Worm (Caenorhabditis elegans) whole organism, late embryonic: ENCODE measurements around the gene F45D3.2.

Experiments
- C08G9.2 ChIP-seq: sonication (generic microtip); optimal IDR thresholded peaks from 2 replicates; lab custom pipeline; 2016; ENCODE audit warnings: mild to moderate bottlenecking, missing genetic modification characterization, moderate library complexity, missing compliant biosample characterization
- C38D4.7 ChIP-seq: fragments of 200-800 bp; sonication (Bioruptor generic); optimal IDR thresholded peaks from 2 replicates; lab custom pipeline; 2018; ENCODE audit warnings: mild to moderate bottlenecking, missing genetic modification characterization, moderate library complexity, missing compliant biosample characterization
- F13H6.1 ChIP-seq: sonication (generic microtip); optimal IDR thresholded peaks from 2 replicates; lab custom pipeline; 2016; ENCODE audit warnings: missing genetic modification characterization, missing compliant biosample characterization
- K02D7.2 ChIP-seq: sonication (generic microtip); optimal IDR thresholded peaks from 2 replicates; lab custom pipeline; 2017; ENCODE audit warnings: mild to moderate bottlenecking, missing genetic modification characterization, missing compliant biosample characterization
- T23F11.4 ChIP-seq: fragments of 200-800 bp; sonication (Bioruptor generic); optimal IDR thresholded peaks from 2 replicates; lab custom pipeline; 2018; ENCODE audit warnings: mild to moderate bottlenecking, missing genetic modification characterization, missing compliant biosample characterization
- ceh-18 ChIP-seq: sonication (generic microtip); optimal IDR thresholded peaks from 2 replicates; lab custom pipeline; 2016; ENCODE audit warnings: missing genetic modification characterization, missing compliant biosample characterization
- ceh-22 ChIP-seq: sonication (generic microtip); optimal IDR thresholded peaks from 2 replicates; lab custom pipeline; 2017; ENCODE audit warnings: missing biosample characterization, missing genetic modification characterization
- ceh-30 ChIP-seq: fragments of 150-350 bp; optimal IDR thresholded peaks from 2 replicates; lab custom pipeline; 2014; ENCODE audit warnings: missing biosample characterization, missing genetic modification characterization
- ceh-31 ChIP-seq: sonication (generic microtip); optimal IDR thresholded peaks from 2 replicates; lab custom pipeline; 2016; ENCODE audit warnings: missing genetic modification characterization, missing compliant biosample characterization
- ceh-34 ChIP-seq: sonication (generic microtip); optimal IDR thresholded peaks from 2 replicates; lab custom pipeline; 2016; ENCODE audit warnings: mild to moderate bottlenecking, missing genetic modification characterization, missing compliant biosample characterization
- ceh-45 ChIP-seq: fragments of 200-800 bp; sonication (Bioruptor generic); IDR thresholded peaks from 2 replicates; pipeline ENCODE4 v1.3.6; 2022; ENCODE audit warnings: missing genetic modification reagents, missing genetic modification characterization, missing compliant biosample characterization
- che-1 ChIP-seq: sonication (generic microtip); optimal IDR thresholded peaks from 2 replicates; lab custom pipeline; 2016; ENCODE audit warnings: mild to moderate bottlenecking, missing genetic modification characterization, missing compliant biosample characterization
- dmd-4 ChIP-seq: sonication (generic microtip); optimal IDR thresholded peaks from 2 replicates; lab custom pipeline; 2016; ENCODE audit warnings: borderline replicate concordance, missing genetic modification characterization, missing compliant biosample characterization
- elt-2 ChIP-seq: sonication (generic microtip); optimal IDR thresholded peaks from 2 replicates; lab custom pipeline; 2016; ENCODE audit warnings: missing genetic modification reagents, missing genetic modification characterization, missing compliant biosample characterization
- eyg-1 ChIP-seq: sonication (generic microtip); optimal IDR thresholded peaks from 2 replicates; lab custom pipeline; 2016; ENCODE audit warnings: missing genotype, missing genetic modification characterization, missing compliant biosample characterization
- fkh-10 ChIP-seq: fragments of 150-350 bp; optimal IDR thresholded peaks from 2 replicates; lab custom pipeline; 2014; ENCODE audit warnings: missing biosample characterization, missing genetic modification reagents, missing genetic modification characterization
- fkh-6 ChIP-seq: sonication (generic microtip); optimal IDR thresholded peaks from 2 replicates; lab custom pipeline; 2016; ENCODE audit warnings: missing genetic modification characterization, missing compliant biosample characterization
- gmeb-2 ChIP-seq: sonication (generic microtip); optimal IDR thresholded peaks from 2 replicates; lab custom pipeline; 2016; ENCODE audit warnings: missing genetic modification characterization, inconsistent platforms, missing compliant biosample characterization
- hlh-15 ChIP-seq: sonication (generic microtip); optimal IDR thresholded peaks from 2 replicates; lab custom pipeline; 2016; ENCODE audit warnings: missing genetic modification characterization, missing compliant biosample characterization
- hlh-8 ChIP-seq: sonication (generic microtip); optimal IDR thresholded peaks from 2 replicates; lab custom pipeline; 2016; ENCODE audit warnings: missing genotype, missing genetic modification characterization, missing compliant biosample characterization
- lin-11 ChIP-seq: fragments of 200-800 bp; sonication (Bioruptor generic); optimal IDR thresholded peaks from 2 replicates; lab custom pipeline; 2018; ENCODE audit warnings: mild to moderate bottlenecking, missing genetic modification characterization, missing compliant biosample characterization
- madf-2 ChIP-seq: sonication (generic microtip); optimal IDR thresholded peaks from 2 replicates; lab custom pipeline; 2017; ENCODE audit warnings: missing genetic modification characterization, missing compliant biosample characterization
- mec-3 ChIP-seq: sonication (generic microtip); optimal IDR thresholded peaks from 2 replicates; lab custom pipeline; 2016; ENCODE audit warnings: borderline replicate concordance, missing genetic modification characterization, missing compliant biosample characterization
- nfya-1 ChIP-seq: sonication (generic microtip); optimal IDR thresholded peaks from 2 replicates; lab custom pipeline; 2017; ENCODE audit warnings: missing genetic modification characterization, mild to moderate bottlenecking, missing compliant biosample characterization, antibody characterized with exemption, moderate library complexity
- npax-4 ChIP-seq: sonication (generic microtip); optimal IDR thresholded peaks from 2 replicates; lab custom pipeline; 2016; ENCODE audit warnings: missing genetic modification characterization, missing compliant biosample characterization
- pros-1 ChIP-seq: fragments of 150-350 bp; optimal IDR thresholded peaks from 2 replicates; lab custom pipeline; 2014; ENCODE audit warnings: missing biosample characterization, missing genetic modification reagents, missing genetic modification characterization
- ref-2 ChIP-seq: sonication (generic microtip); optimal IDR thresholded peaks from 2 replicates; lab custom pipeline; 2016; ENCODE audit warnings: missing genetic modification characterization, missing compliant biosample characterization
- sdc-2 ChIP-seq: sonication (generic microtip); optimal IDR thresholded peaks from 2 replicates; lab custom pipeline; 2016; ENCODE audit warnings: missing genotype, missing genetic modification characterization, missing compliant biosample characterization
- unc-3 ChIP-seq, 2 experiments: fragments of 200-800 bp in 1 of 2; sonication (Bioruptor generic) in 1 of 2; sonication (generic microtip) in 1 of 2; conservative IDR thresholded peaks in 1 of 2; optimal IDR thresholded peaks in 1 of 2; 2 replicates each; pipeline versions ENCODE4 v1.3.6 to Lab custom; 2016 to 2022; ENCODE audit warnings: missing compliant biosample characterization in 2 of 2, missing genetic modification characterization in 2 of 2, missing genetic modification reagents in 1 of 2
- unc-86 ChIP-seq: sonication (generic microtip); optimal IDR thresholded peaks from 2 replicates; lab custom pipeline; 2016; ENCODE audit warnings: missing genetic modification characterization, missing compliant biosample characterization
- zip-5 ChIP-seq: sonication (generic microtip); optimal IDR thresholded peaks from 2 replicates; lab custom pipeline; 2016; ENCODE audit warnings: missing genetic modification characterization, missing compliant biosample characterization

The F45D3.2 gene

DNA sequence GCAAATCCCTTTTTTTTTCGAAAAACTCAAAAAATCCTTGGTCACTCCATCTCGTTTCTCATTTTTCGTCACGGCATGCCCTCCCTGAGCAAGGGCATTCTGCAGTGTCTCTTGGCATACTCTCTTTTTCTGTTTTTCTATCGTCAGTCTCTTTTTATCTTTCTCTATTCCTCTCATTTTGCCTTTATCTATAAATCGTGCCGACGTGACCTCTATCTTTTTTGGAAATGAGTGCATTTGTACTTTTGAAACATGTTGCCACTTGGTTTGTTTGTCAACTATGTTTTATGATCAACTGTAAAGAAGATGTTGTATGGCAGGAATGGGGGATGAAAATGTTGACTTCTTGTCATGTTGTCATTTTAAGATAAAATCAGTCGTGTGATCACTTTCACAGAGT lies 11.9 kb upstream of the F45D3.2 start:
- peak; percentile 1 for TF ChIP-seq nfya-1
- TF ChIP-seq lin-11 (tag; lab: Kevin White, UChicago) = no peak
- peak; percentile 16 for TF ChIP-seq elt-2 (tag; lab: Kevin White, UChicago)

DNA sequence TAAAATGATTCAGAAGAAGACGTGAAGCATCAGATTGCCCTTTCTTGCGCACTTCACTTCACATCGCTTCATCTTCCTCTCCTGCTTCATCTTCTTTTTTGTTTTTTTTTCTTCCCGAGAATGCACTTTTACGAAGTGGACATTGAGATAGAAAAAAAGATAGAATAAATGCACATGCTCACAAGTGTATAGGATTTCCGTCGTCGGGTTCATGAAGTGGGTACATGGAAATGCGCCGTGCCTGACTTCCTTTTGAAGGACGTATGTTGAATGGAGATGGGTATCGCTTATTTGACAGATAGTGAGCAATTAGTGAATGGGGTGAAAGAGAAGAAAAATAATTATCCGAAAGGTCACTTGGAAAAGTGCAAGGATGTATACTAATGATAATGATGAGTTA lies 10.7 kb upstream of the F45D3.2 start:
- no peak for TF ChIP-seq hlh-15 (tag; lab: Kevin White, UChicago)
- TF ChIP-seq unc-3 (GFP tag; conservative IDR thresholded peaks at IDR 0.05; lab: Robert Waterston, UW) = no peak
- TF ChIP-seq unc-3 (tag; optimal IDR thresholded peaks at IDR 0.05; lab: Kevin White, UChicago) = no peak

DNA sequence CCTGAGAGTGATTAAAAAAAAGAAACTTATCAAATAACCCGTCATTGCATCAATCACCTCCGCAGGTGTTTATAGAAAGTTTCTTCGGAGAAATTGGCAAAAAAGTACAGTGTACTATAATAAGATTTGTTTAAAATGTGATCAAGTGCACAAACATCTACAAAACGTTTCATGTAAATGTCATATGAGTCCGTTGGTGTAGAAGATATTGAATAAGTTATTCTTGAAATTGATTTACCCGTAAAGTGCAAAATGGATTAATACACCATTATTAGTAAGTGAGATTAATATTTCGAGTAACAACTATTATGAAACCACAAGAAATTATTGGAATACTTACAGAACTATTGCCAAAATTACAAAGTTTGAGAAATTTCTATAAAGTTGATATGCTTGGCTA lies 9.8 kb upstream of the F45D3.2 start:
- TF ChIP-seq zip-5 (tag; lab: Kevin White, UChicago) = no peak
- TF ChIP-seq ceh-34 = no peak
- no peak for TF ChIP-seq fkh-6 (tag; lab: Kevin White, UChicago)
- TF ChIP-seq nfya-1 = no peak
- TF ChIP-seq ceh-30 = no peak
- TF ChIP-seq che-1 = no peak
- no peak for TF ChIP-seq ceh-31 (tag; lab: Kevin White, UChicago)
- TF ChIP-seq pros-1 = no peak
- no peak for TF ChIP-seq eyg-1 (tag; lab: Kevin White, UChicago)

DNA sequence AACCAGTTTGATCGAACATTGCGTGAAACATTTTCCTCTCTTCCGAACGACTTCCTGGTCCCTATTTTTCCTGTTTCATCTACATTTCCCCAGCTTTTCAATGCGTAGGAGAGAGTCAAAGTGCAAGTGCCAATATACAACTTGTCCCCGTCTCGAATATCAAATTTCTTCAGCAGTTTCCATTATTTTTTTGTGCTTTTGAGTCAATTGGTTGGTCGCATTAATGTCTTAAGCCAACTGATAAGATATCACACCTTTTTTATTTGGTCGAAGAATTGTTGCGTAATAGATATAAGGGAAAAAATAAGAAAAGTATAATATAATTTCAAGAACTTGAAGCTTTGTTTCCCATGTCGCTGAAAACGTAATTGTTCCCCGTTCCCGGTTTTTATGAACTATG lies 8.5 kb upstream of the F45D3.2 start:
- TF ChIP-seq eyg-1 (tag; lab: Kevin White, UChicago) (no peak), elt-2 (tag; lab: Kevin White, UChicago) (peak; percentile 28), unc-86 (tag; lab: Kevin White, UChicago) (no peak), K02D7.2 (tag; lab: Kevin White, UChicago) (no peak), ref-2 (tag; lab: Kevin White, UChicago) (no peak)

DNA sequence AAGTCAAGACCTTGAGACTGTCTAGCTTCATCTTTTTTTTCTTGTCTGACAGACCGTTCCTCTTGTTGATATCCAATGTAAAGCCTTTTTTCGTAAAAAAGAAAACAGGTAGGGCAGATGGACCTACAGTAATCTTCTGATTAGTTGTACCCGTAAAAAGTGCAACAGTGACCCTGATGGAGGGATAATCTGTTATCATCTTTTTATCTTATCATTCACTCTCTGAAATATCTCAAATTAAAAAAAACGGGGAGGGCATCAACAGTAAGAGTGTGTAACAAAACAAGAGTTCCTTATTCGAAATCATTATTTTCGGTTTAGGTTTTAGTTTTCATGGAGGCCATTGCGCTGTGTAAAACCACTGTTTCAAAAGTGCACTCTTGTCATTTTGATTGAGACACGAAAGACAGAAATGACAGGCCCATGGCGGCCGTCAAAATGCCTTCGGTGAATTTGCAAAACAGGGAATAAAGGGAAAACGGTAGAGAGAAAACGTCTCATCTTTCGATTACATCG lies 7.1 kb upstream of the F45D3.2 start:
- TF ChIP-seq sdc-2 (tag; lab: Kevin White, UChicago) (no peak), ceh-30 (no peak), K02D7.2 (tag; lab: Kevin White, UChicago) (no peak), ceh-22 (tag; lab: Kevin White, UChicago) (no peak), npax-4 (tag; lab: Kevin White, UChicago) (no peak), nfya-1 (no peak), T23F11.4 (GFP tag; lab: Kevin White, UChicago) (no peak), unc-3 (GFP tag; conservative IDR thresholded peaks at IDR 0.05; lab: Robert Waterston, UW) (no peak), unc-3 (tag; optimal IDR thresholded peaks at IDR 0.05; lab: Kevin White, UChicago) (no peak), dmd-4 (no peak)

DNA sequence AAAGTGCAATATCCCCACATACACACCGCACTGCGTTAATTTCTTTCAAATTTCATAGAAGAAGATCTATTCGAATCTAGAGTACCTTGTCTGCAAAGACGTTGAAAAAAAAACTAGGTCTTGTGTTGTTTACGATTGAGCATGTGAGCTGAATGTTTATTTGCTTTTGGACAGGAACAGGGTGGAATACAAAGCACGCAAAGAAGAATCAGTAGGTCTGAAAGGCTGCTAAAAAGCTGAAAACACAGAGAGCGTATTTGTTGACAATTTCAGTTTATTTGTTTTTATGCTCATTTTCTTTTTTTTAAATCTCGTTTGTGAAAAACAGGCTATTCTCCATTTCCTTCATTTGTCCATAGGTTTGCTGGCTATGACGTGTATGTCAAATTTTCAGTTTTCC lies 5.9 kb upstream of the F45D3.2 start:
- TF ChIP-seq eyg-1 (tag; lab: Kevin White, UChicago) (no peak), ceh-31 (tag; lab: Kevin White, UChicago) (no peak), lin-11 (tag; lab: Kevin White, UChicago) (no peak), ceh-18 (no peak), madf-2 (tag; lab: Kevin White, UChicago) (no peak), C38D4.7 (GFP tag; lab: Kevin White, UChicago) (no peak), fkh-10 (GFP tag; lab: Kevin White, UChicago) (no peak), hlh-8 (no peak), gmeb-2 (tag; lab: Kevin White, UChicago) (no peak), F13H6.1 (no peak), ceh-45 (GFP tag; lab: Robert Waterston, UW) (no peak), C08G9.2 (no peak), npax-4 (tag; lab: Kevin White, UChicago) (no peak), mec-3 (tag; lab: Kevin White, UChicago) (no peak)
